Worm (Caenorhabditis elegans): ENCODE measurements around the gene fbxa-114.
A peak's percentile ranks its signal among the peaks of the same experiment; 100 is the strongest.

The fbxa-114 gene

DNA sequence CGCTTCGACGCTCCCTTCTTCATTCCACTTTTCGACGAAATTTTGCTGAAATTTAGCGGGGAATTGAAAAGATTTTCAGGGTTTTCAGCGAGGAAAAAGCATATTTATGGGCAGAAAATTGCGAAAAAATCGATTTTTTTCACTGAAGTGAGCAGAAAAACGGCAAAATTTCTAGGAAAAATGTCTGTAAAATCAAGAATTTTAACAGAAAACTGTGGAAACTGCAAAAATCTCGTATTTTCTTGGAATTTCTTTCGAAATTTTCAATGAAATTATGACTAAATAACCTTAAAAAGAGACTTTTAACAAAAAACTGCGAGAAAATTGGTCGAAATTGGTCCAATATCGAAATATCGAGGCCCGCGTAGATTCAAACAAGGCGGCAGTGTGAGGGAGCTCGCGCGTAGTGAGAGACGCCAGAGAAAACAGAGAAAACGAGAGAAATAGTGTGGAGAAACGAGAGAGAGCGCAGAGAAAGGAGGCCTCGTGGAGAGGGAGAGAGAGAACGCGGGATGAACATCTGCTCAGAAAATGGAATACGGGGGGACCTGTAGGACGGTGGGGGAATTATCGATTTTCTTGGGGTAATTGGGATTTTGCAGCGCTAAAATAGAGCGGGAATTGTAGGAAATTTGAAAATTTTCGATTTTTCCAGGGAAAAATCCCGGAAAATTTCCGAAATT lies 48.2 kb downstream of the fbxa-114 start, which contains the start of gene swsn-1:
swsn-1 (minus strand) TSS at position 51 of the 683 bp plus-strand sequence.
- TF ChIP-seq flt-1 (GFP tag; IDR thresholded peaks at IDR 0.05) (peak; percentile 16; the same call in 1 of the 2 replicates), T22C8.4 (GFP tag; IDR thresholded peaks at IDR 0.05) (peak; percentile 80), ztf-23 (GFP tag; IDR thresholded peaks at IDR 0.05) (no peak)
